Fruit fly (Drosophila melanogaster) Kc167 (cell line): Measurements from ENCODE around the gene Meics.

Experiments used
- Sin3A ChIP-seq: fragments of >200 bp; optimal IDR thresholded peaks from 2 replicates; lab custom pipeline; 2018; ENCODE audit warnings: missing external identifiers
- h ChIP-seq: fragments of >200 bp; optimal IDR thresholded peaks from 3 replicates; lab custom pipeline; 2018; ENCODE audit warnings: missing external identifiers
- psq ChIP-seq: fragments of >200 bp; optimal IDR thresholded peaks from 2 replicates; lab custom pipeline; 2017; ENCODE audit warnings: missing external identifiers
- ttk ChIP-seq: sonication (Bioruptor generic); optimal IDR thresholded peaks from 2 replicates; lab custom pipeline; 2017; ENCODE audit warnings: missing external identifiers

DNA sequence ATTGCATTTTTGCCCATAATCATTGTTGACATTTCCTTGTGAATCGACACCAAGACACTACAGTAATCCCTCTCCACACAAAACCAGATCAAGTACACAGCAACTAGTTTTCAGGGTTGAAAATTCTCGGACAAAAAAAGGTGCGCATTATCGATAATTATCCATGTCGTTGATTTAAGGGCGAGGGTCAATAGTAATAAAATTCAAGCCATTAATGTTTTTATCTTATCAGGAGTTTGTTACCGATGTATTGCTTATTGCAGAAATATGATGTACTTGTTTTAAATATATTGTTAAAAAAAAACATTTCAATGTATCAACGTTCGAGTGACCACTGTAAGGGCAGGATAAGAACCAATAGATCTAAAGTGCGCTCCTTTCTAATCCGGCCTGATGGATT lies 45.7 kb downstream of the Meics start:
- TF ChIP-seq psq (lab: Kevin White, UChicago) (no peak), h (lab: Kevin White, UChicago) (no peak), ttk (lab: Kevin White, UChicago) (no peak), Sin3A (lab: Kevin White, UChicago) (no peak)
